Worm (Caenorhabditis elegans) whole organism, L4/young adult: ENCODE measurements around the gene srlf-7.

Source experiments
- W03F9.2 ChIP-seq: fragments of 150-350 bp; optimal IDR thresholded peaks from 2 replicates; lab custom pipeline; 2014; ENCODE audit warnings: missing biosample characterization, missing genetic modification characterization
- dao-5 ChIP-seq: sonication (generic microtip); optimal IDR thresholded peaks from 2 replicates; lab custom pipeline; 2016; ENCODE audit warnings: missing genotype, missing genetic modification characterization, moderate library complexity, missing compliant biosample characterization

- TF ChIP-seq W03F9.2 (tag; lab: Kevin White, UChicago) = peak; percentile 12
- no peak for TF ChIP-seq dao-5 (tag; lab: Kevin White, UChicago)
These were observed 6.3 kb upstream of the srlf-7 start for ce11 chrIV:7182818-7183217.
